Fruit fly (Drosophila melanogaster): ENCODE data around the gene Lint-O.

The Lint-O gene

dm6 chrX:2720122-2720521, 21.6 kb downstream of the Lint-O start, which contains the start of gene CG2701:
CG2701 (minus strand) TSS chrX:2720327.
- TF ChIP-seq gfzf (GFP tag; optimal IDR thresholded peaks at IDR 0.05) (peak; percentile 32), inv (GFP tag; IDR thresholded peaks at IDR 0.05; ENCODE audit: partially characterized antibody) (peak; percentile 58), CG10274 (GFP tag; optimal IDR thresholded peaks at IDR 0.05) (no peak), tup (GFP tag; optimal IDR thresholded peaks at IDR 0.05) (no peak), Dll (GFP tag; IDR thresholded peaks at IDR 0.05; ENCODE audit: partially characterized antibody) (peak; percentile 71), ase (GFP tag; IDR thresholded peaks at IDR 0.05) (no peak), C15 (GFP tag; IDR thresholded peaks at IDR 0.05) (no peak), GATAe (GFP tag; conservative IDR thresholded peaks at IDR 0.05) (no peak), MESR4 (GFP tag; optimal IDR thresholded peaks at IDR 0.05) (peak; percentile 87), CG3281 (GFP tag; optimal IDR thresholded peaks at IDR 0.05) (no peak), CG10147 (GFP tag; optimal IDR thresholded peaks at IDR 0.05) (no peak), CG15696 (tag; optimal IDR thresholded peaks at IDR 0.05) (no peak), CG15073 (GFP tag; optimal IDR thresholded peaks at IDR 0.05) (no peak), dmrt99B (tag; optimal IDR thresholded peaks at IDR 0.05) (no peak), MTF-1 (GFP tag; optimal IDR thresholded peaks at IDR 0.05; ENCODE audit: borderline replicate concordance) (no peak), cad (GFP tag; optimal IDR thresholded peaks at IDR 0.05) (no peak), CkIIα-i1 (GFP tag; IDR thresholded peaks at IDR 0.05) (no peak), cato (GFP tag; optimal IDR thresholded peaks at IDR 0.05; ENCODE audit: borderline replicate concordance) (no peak), CG17359 (tag; optimal IDR thresholded peaks at IDR 0.05) (no peak), CG4707 (GFP tag; optimal IDR thresholded peaks at IDR 0.05) (no peak), PHDP (tag; optimal IDR thresholded peaks at IDR 0.05) (no peak), tll (GFP tag; optimal IDR thresholded peaks at IDR 0.05) (no peak), corto (GFP tag; optimal IDR thresholded peaks at IDR 0.05) (no peak), Dek (tag; optimal IDR thresholded peaks at IDR 0.05) (no peak), CG33557 (GFP tag; optimal IDR thresholded peaks at IDR 0.05) (no peak), NK7.1 (GFP tag; optimal IDR thresholded peaks at IDR 0.05) (no peak), da (GFP tag; optimal IDR thresholded peaks at IDR 0.05) (no peak), Ssrp (tag; optimal IDR thresholded peaks at IDR 0.05) (no peak), H15 (GFP tag; IDR thresholded peaks at IDR 0.05) (no peak), Chrac-16 (GFP tag; optimal IDR thresholded peaks at IDR 0.05) (no peak), cg (GFP tag; optimal IDR thresholded peaks at IDR 0.05) (no peak), Bteb2 (GFP tag; optimal IDR thresholded peaks at IDR 0.05) (no peak), her (GFP tag; optimal IDR thresholded peaks at IDR 0.05) (peak; percentile 39), CG4617 (GFP tag; optimal IDR thresholded peaks at IDR 0.05; ENCODE audit: borderline replicate concordance) (peak; percentile 78), CG17186 (GFP tag; optimal IDR thresholded peaks at IDR 0.05) (peak; percentile 81), oc (tag; optimal IDR thresholded peaks at IDR 0.05) (no peak), gem (tag; optimal IDR thresholded peaks at IDR 0.05) (no peak), Oaz (GFP tag; IDR thresholded peaks at IDR 0.05) (no peak), CG12391 (tag; optimal IDR thresholded peaks at IDR 0.05) (no peak), CG1602 (GFP tag; optimal IDR thresholded peaks at IDR 0.05) (no peak), CG43689 (GFP tag; IDR thresholded peaks at IDR 0.05) (no peak), Hr39 (optimal IDR thresholded peaks at IDR 0.05) (no peak), Xrp1 (GFP tag; IDR thresholded peaks at IDR 0.05) (peak; percentile 17; the same call in 1 of the 2 replicates), CG10321 (GFP tag; IDR thresholded peaks at IDR 0.05) (no peak), CG17361 (GFP tag; IDR thresholded peaks at IDR 0.05) (no peak), Dref (GFP tag; IDR thresholded peaks at IDR 0.05) (peak; percentile 92), CG12659 (GFP tag; optimal IDR thresholded peaks at IDR 0.05) (peak; percentile 32), CG7987 (GFP tag; optimal IDR thresholded peaks at IDR 0.05) (no peak), CG4282 (GFP tag; optimal IDR thresholded peaks at IDR 0.05) (no peak), stc (GFP tag; IDR thresholded peaks at IDR 0.05) (no peak), ham (GFP tag; IDR thresholded peaks at IDR 0.05) (no peak)
